Fruit fly (Drosophila melanogaster): ENCODE data around the gene Polr1E.
A peak's percentile ranks its signal among the peaks of the same experiment; 100 is the strongest.

The Polr1E gene

DNA sequence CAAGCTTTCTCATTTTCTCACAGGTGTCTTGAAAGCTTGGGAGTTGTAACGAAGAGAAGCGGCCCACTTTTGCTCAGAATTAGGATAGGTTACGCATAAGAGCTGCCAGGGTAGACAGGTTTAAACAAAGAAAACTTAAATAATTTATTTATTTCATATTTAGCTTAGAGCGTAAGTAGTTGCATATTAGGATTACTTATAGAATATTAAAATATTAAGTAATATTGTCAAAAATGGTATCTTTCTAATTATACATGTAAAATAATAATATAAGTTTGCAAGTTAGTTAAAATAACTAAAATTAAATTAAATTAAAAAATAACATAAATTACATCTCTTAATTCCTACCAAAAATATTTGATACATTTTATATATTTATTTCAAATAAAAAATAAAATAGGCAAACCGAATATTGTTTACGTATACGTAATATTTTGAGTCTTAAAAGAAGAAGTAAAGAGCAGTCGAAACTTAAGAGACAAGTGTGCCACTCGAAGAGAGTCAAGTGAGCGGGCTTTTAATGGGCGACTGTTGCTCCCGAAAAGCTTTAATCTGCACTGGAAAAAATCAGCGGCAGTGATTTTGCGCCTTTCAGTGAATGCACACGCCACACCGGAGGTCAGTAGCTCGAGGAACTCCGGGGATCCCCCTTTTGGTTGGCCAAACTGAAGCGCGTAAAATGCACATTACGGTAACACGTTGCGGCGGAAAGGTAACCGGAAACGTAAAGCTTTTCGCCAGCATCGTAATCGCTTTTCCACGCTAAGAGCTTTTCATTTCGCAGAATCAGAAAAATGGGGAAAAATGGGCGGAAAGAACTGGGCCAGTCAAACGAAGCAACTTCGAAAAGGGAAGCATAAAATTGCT lies 13.5 kb upstream of the Polr1E start (continued):
- TF ChIP-seq bowl (GFP tag; IDR thresholded peaks at IDR 0.05) = no peak
- TF ChIP-seq gt (GFP tag; IDR thresholded peaks at IDR 0.05) = no peak
- no peak for TF ChIP-seq schlank (tag; optimal IDR thresholded peaks at IDR 0.05)
- no peak for TF ChIP-seq sima (GFP tag; optimal IDR thresholded peaks at IDR 0.05)
- no peak for TF ChIP-seq Fer2 (tag; optimal IDR thresholded peaks at IDR 0.05)
- TF ChIP-seq CTCF (GFP tag; optimal IDR thresholded peaks at IDR 0.05) = peak; percentile 6
- TF ChIP-seq stwl (tag; optimal IDR thresholded peaks at IDR 0.05) = no peak
- no peak for TF ChIP-seq CG9215 (GFP tag; IDR thresholded peaks at IDR 0.05)
- no peak for TF ChIP-seq zen2 (GFP tag; IDR thresholded peaks at IDR 0.05; ENCODE audit: partially characterized antibody)
- no peak for TF ChIP-seq ttk (GFP tag; IDR thresholded peaks at IDR 0.05)
- no peak for TF ChIP-seq pros (GFP tag; optimal IDR thresholded peaks at IDR 0.05)
- no peak for TF ChIP-seq fd102C (GFP tag; optimal IDR thresholded peaks at IDR 0.05)
- no peak for TF ChIP-seq ERR (GFP tag; optimal IDR thresholded peaks at IDR 0.05)
- peak; percentile 6 for TF ChIP-seq pum (GFP tag; optimal IDR thresholded peaks at IDR 0.05)
- TF ChIP-seq CG7745 (tag; optimal IDR thresholded peaks at IDR 0.05) = no peak
- no peak for TF ChIP-seq chm (GFP tag; IDR thresholded peaks at IDR 0.05)
- no peak for TF ChIP-seq knrl (GFP tag; IDR thresholded peaks at IDR 0.05; ENCODE audit: partially characterized antibody)
- TF ChIP-seq Poxn (GFP tag; IDR thresholded peaks at IDR 0.05) = no peak
- peak; percentile 46 for TF ChIP-seq grau (tag; optimal IDR thresholded peaks at IDR 0.05)
- TF ChIP-seq CG10366 (GFP tag; IDR thresholded peaks at IDR 0.05) = no peak
- TF ChIP-seq CG18011 (GFP tag; optimal IDR thresholded peaks at IDR 0.05) = peak; percentile 14
- 0 out of 2 replicates have a peak, but pooled peaks have one; percentile 45 for TF ChIP-seq NFAT (GFP tag; IDR thresholded peaks at IDR 0.05)
- no peak for TF ChIP-seq tin (GFP tag; optimal IDR thresholded peaks at IDR 0.05)
- TF ChIP-seq vfl (GFP tag; optimal IDR thresholded peaks at IDR 0.05) = peak; percentile 5
- no peak for TF ChIP-seq CG2116 (GFP tag; optimal IDR thresholded peaks at IDR 0.05)
- no peak for TF ChIP-seq btn (GFP tag; optimal IDR thresholded peaks at IDR 0.05)
- TF ChIP-seq cad (GFP tag; optimal IDR thresholded peaks at IDR 0.05) = no peak
- TF ChIP-seq Ets65A (GFP tag) = peak; percentile 88
- TF ChIP-seq luna (GFP tag; optimal IDR thresholded peaks at IDR 0.05) = no peak
- no peak for TF ChIP-seq crol (GFP tag; IDR thresholded peaks at IDR 0.05)
- no peak for TF ChIP-seq lbe (GFP tag; optimal IDR thresholded peaks at IDR 0.05)
- no peak for TF ChIP-seq cato (GFP tag; optimal IDR thresholded peaks at IDR 0.05; ENCODE audit: borderline replicate concordance)
- TF ChIP-seq da (GFP tag; optimal IDR thresholded peaks at IDR 0.05) = no peak
- no peak for TF ChIP-seq usp (GFP tag; optimal IDR thresholded peaks at IDR 0.05)
- no peak for TF ChIP-seq Usf (GFP tag; optimal IDR thresholded peaks at IDR 0.05)
- TF ChIP-seq pho (GFP tag; optimal IDR thresholded peaks at IDR 0.05) = peak; percentile 20
- no peak for TF ChIP-seq Dad (GFP tag; optimal IDR thresholded peaks at IDR 0.05)
- peak; percentile 42; the same call in 1 of the 3 replicates for TF ChIP-seq row (GFP tag; IDR thresholded peaks at IDR 0.05)
- TF ChIP-seq Sin3A (optimal IDR thresholded peaks at IDR 0.05) = no peak
- no peak for TF ChIP-seq Neu2 (GFP tag; optimal IDR thresholded peaks at IDR 0.05; ENCODE audit: borderline replicate concordance)
- no peak for TF ChIP-seq CG10147 (GFP tag; optimal IDR thresholded peaks at IDR 0.05)
- no peak for TF ChIP-seq CG3995 (GFP tag; optimal IDR thresholded peaks at IDR 0.05)
- TF ChIP-seq Vsx1 (GFP tag; optimal IDR thresholded peaks at IDR 0.05) = no peak
- no peak for TF ChIP-seq CG6683 (GFP tag; optimal IDR thresholded peaks at IDR 0.05)
- no peak for TF ChIP-seq CG11093 (GFP tag; IDR thresholded peaks at IDR 0.05)
- no peak for TF ChIP-seq bcd (GFP tag; optimal IDR thresholded peaks at IDR 0.05)
- no peak for TF ChIP-seq NC2α (GFP tag; optimal IDR thresholded peaks at IDR 0.05)
- peak; percentile 4 for TF ChIP-seq pb (GFP tag; optimal IDR thresholded peaks at IDR 0.05)
- TF ChIP-seq Ada2b (GFP tag; IDR thresholded peaks at IDR 0.05) = peak; percentile 70
- TF ChIP-seq CG34376 (GFP tag; optimal IDR thresholded peaks at IDR 0.05) = no peak
- TF ChIP-seq Hand (GFP tag; optimal IDR thresholded peaks at IDR 0.05) = peak; percentile 27
